Fruit fly (Drosophila melanogaster) whole organism, adult: ENCODE results near the gene ND-24.
A peak's percentile ranks its signal among the peaks of the same experiment; 100 is the strongest.

Source experiments
- CG1620 ChIP-seq: fragments of 200-800 bp; sonication (Bioruptor generic); optimal IDR thresholded peaks from 2 replicates; lab custom pipeline; 2016; ENCODE audit warnings: missing biosample characterization, missing genetic modification characterization
- CG33017 ChIP-seq: fragments of 200-800 bp; sonication (Bioruptor generic); optimal IDR thresholded peaks from 2 replicates; lab custom pipeline; 2018; ENCODE audit warnings: missing biosample characterization, mild to moderate bottlenecking, missing genetic modification characterization, moderate library complexity
- CG7101 ChIP-seq: fragments of 200-800 bp; sonication (Bioruptor generic); optimal IDR thresholded peaks from 2 replicates; lab custom pipeline; 2018; ENCODE audit warnings: missing biosample characterization, mild to moderate bottlenecking, missing genetic modification characterization, moderate library complexity
- Crg-1 ChIP-seq: fragments of 200-800 bp; sonication (Bioruptor generic); optimal IDR thresholded peaks from 2 replicates; lab custom pipeline; 2016; ENCODE audit warnings: missing biosample characterization, missing genetic modification characterization
- Hr96 ChIP-seq: fragments of 200-800 bp; sonication (Bioruptor generic); optimal IDR thresholded peaks from 2 replicates; lab custom pipeline; 2016; ENCODE audit warnings: missing biosample characterization, missing genetic modification characterization
- bab1 ChIP-seq: fragments of 200-800 bp; sonication (Bioruptor generic); optimal IDR thresholded peaks from 3 replicates; lab custom pipeline; 2019; ENCODE audit warnings: missing biosample characterization, mild to moderate bottlenecking, missing genetic modification characterization, moderate library complexity
- cic ChIP-seq: fragments of 200-800 bp; sonication (Bioruptor generic); optimal IDR thresholded peaks from 2 replicates; lab custom pipeline; 2017; ENCODE audit warnings: missing biosample characterization, mild to moderate bottlenecking, missing genetic modification characterization, moderate library complexity
- ovo ChIP-seq: fragments of 200-800 bp; sonication (Bioruptor generic); optimal IDR thresholded peaks from 2 replicates; lab custom pipeline; 2016; ENCODE audit warnings: missing biosample characterization, missing genetic modification characterization

dm6 chrX:17629317-17629716 lies 2.6 kb upstream of the ND-24 start, which contains the start of gene CG8326:
- TF ChIP-seq Crg-1 (GFP tag; lab: Kevin White, UChicago) (no peak), cic (GFP tag; lab: Kevin White, UChicago) (no peak), bab1 (GFP tag; lab: Kevin White, UChicago) (peak; percentile 9), CG7101 (tag; lab: Kevin White, UChicago) (no peak), ovo (no peak), CG1620 (GFP tag; lab: Kevin White, UChicago) (no peak), Hr96 (no peak), CG33017 (tag; lab: Kevin White, UChicago) (no peak)
